Fruit fly (Drosophila melanogaster) whole organism, embryonic: ENCODE measurements around the gene CG34301.
A peak's percentile ranks its signal among the peaks of the same experiment; 100 is the strongest.

Source experiments
- ATbp ChIP-seq: fragments of 200-800 bp; sonication (Bioruptor generic); optimal IDR thresholded peaks from 2 replicates; lab custom pipeline; 2017; ENCODE audit warnings: missing biosample characterization, mild to moderate bottlenecking, missing genetic modification characterization, missing genetic modification reagents
- Blimp-1 ChIP-seq: fragments of 200-800 bp; sonication (Bioruptor generic); optimal IDR thresholded peaks from 3 replicates; lab custom pipeline; 2018; ENCODE audit warnings: missing biosample characterization, missing genetic modification characterization, mild to moderate bottlenecking, moderate library complexity, missing genetic modification reagents
- CG10543 ChIP-seq: fragments of 200-800 bp; sonication (Bioruptor generic); optimal IDR thresholded peaks from 3 replicates; lab custom pipeline; 2017; ENCODE audit warnings: missing biosample characterization, mild to moderate bottlenecking, missing genetic modification characterization, moderate library complexity
- CG12942 ChIP-seq: fragments of 200-800 bp; sonication (Bioruptor generic); optimal IDR thresholded peaks from 3 replicates; lab custom pipeline; 2016; ENCODE audit warnings: missing biosample characterization, missing genetic modification characterization
- CG13894 ChIP-seq: fragments of 200-800 bp; sonication (Bioruptor generic); optimal IDR thresholded peaks from 3 replicates; lab custom pipeline; 2018; ENCODE audit warnings: missing biosample characterization, mild to moderate bottlenecking, missing genetic modification characterization, moderate library complexity
- CG14050 ChIP-seq: fragments of 200-800 bp; sonication (Bioruptor generic); IDR thresholded peaks from 3 replicates; pipeline ENCODE4 v1.3.6; 2022; ENCODE audit warnings: missing biosample characterization, missing genetic modification characterization
- CG14860 ChIP-seq: fragments of 200-800 bp; sonication (Bioruptor generic); IDR thresholded peaks from 3 replicates; pipeline ENCODE4 v1.3.6; 2022; ENCODE audit warnings: missing biosample characterization, missing genetic modification characterization; ENCODE audit not compliant: partially characterized antibody
- CG15479 ChIP-seq: fragments of 200-800 bp; sonication (Bioruptor generic); optimal IDR thresholded peaks from 3 replicates; lab custom pipeline; 2019; ENCODE audit warnings: missing biosample characterization, mild to moderate bottlenecking, missing genetic modification characterization, moderate library complexity
- CG1832 ChIP-seq: fragments of 200-800 bp; sonication (Bioruptor generic); optimal IDR thresholded peaks from 2 replicates; lab custom pipeline; 2017; ENCODE audit warnings: missing biosample characterization, mild to moderate bottlenecking, missing genetic modification characterization, inconsistent platforms
- CG31441 ChIP-seq: fragments of 200-800 bp; sonication (Bioruptor generic); IDR thresholded peaks from 2 replicates; pipeline ENCODE4 v1.3.6; 2022; ENCODE audit warnings: missing biosample characterization, missing genetic modification characterization
- CG32772 ChIP-seq: fragments of 200-800 bp; sonication (Bioruptor generic); IDR thresholded peaks from 2 replicates; pipeline ENCODE4 v1.3.6; 2022; ENCODE audit warnings: missing biosample characterization, missing genetic modification characterization
- CG4617 ChIP-seq: fragments of 200-800 bp; sonication (Bioruptor generic); optimal IDR thresholded peaks from 3 replicates; lab custom pipeline; 2016; ENCODE audit warnings: missing biosample characterization, missing genetic modification characterization, borderline replicate concordance
- CG6175 ChIP-seq: fragments of 200-800 bp; sonication (Bioruptor generic); IDR thresholded peaks from 3 replicates; pipeline ENCODE4 v1.3.6; 2022; ENCODE audit warnings: missing biosample characterization, missing genetic modification characterization
- Dll ChIP-seq: fragments of 200-800 bp; sonication (Bioruptor generic); IDR thresholded peaks from 4 replicates; pipeline ENCODE4 v1.3.6; 2022; ENCODE audit warnings: missing biosample characterization, missing genetic modification characterization; ENCODE audit not compliant: partially characterized antibody
- Drgx ChIP-seq: fragments of 200-800 bp; sonication (Bioruptor generic); IDR thresholded peaks from 2 replicates; pipeline ENCODE4 v1.3.6; 2022; ENCODE audit warnings: missing biosample characterization, missing genetic modification characterization
- Fer1 ChIP-seq: fragments of 200-800 bp; sonication (Bioruptor generic); optimal IDR thresholded peaks from 2 replicates; lab custom pipeline; 2017; ENCODE audit warnings: missing biosample characterization, mild to moderate bottlenecking, missing genetic modification characterization
- Gug ChIP-seq: fragments of 200-800 bp; sonication (Bioruptor generic); IDR thresholded peaks from 4 replicates; pipeline ENCODE4 v1.3.6; 2022; ENCODE audit warnings: missing biosample characterization, missing genetic modification characterization
- H2.0 ChIP-seq: fragments of 200-800 bp; sonication (Bioruptor generic); IDR thresholded peaks from 2 replicates; pipeline ENCODE4 v1.3.6; 2022; ENCODE audit warnings: missing biosample characterization, missing genetic modification characterization
- HLH54F ChIP-seq: fragments of 200-800 bp; sonication (Bioruptor generic); optimal IDR thresholded peaks from 3 replicates; lab custom pipeline; 2016; ENCODE audit warnings: missing biosample characterization, missing genetic modification characterization
- Hand ChIP-seq: fragments of 200-800 bp; sonication (Bioruptor generic); optimal IDR thresholded peaks from 2 replicates; lab custom pipeline; 2017; ENCODE audit warnings: mild to moderate bottlenecking, missing biosample characterization, missing genetic modification reagents, missing genetic modification characterization
- Jarid2 ChIP-seq: fragments of 200-800 bp; sonication (Bioruptor generic); optimal IDR thresholded peaks from 3 replicates; lab custom pipeline; 2017; ENCODE audit warnings: mild to moderate bottlenecking, missing biosample characterization, missing genetic modification reagents, missing genetic modification characterization
- Kr ChIP-seq: fragments of 200-800 bp; sonication (Bioruptor generic); optimal IDR thresholded peaks from 2 replicates; lab custom pipeline; 2017; ENCODE audit warnings: missing biosample characterization, mild to moderate bottlenecking, missing genetic modification characterization
- Med ChIP-seq: fragments of 200-800 bp; sonication (Bioruptor generic); peaks from one replicate; lab custom pipeline; 2016; ENCODE audit warnings: missing biosample characterization, missing genetic modification characterization, mild to moderate bottlenecking, inconsistent platforms, moderate library complexity
- NfI ChIP-seq: fragments of 200-800 bp; sonication (Bioruptor generic); optimal IDR thresholded peaks from 3 replicates; lab custom pipeline; 2018; ENCODE audit warnings: missing biosample characterization, mild to moderate bottlenecking, missing genetic modification characterization, moderate library complexity
- Opbp ChIP-seq: fragments of 200-800 bp; sonication (Bioruptor generic); IDR thresholded peaks from 3 replicates; pipeline ENCODE4 v1.3.6; 2022; ENCODE audit warnings: missing biosample characterization, missing genetic modification characterization; ENCODE audit not compliant: partially characterized antibody
- Ptx1 ChIP-seq: fragments of 200-800 bp; sonication (Bioruptor generic); IDR thresholded peaks from 2 replicates; pipeline ENCODE4 v1.3.6; 2022; ENCODE audit warnings: missing biosample characterization, missing genetic modification characterization
- Trl ChIP-seq, 3 experiments: fragments of >200 bp in 2 of 3; fragments of 200-800 bp in 1 of 3; sonication (Bioruptor generic) in 1 of 3; optimal IDR thresholded peaks; 2 replicates in 1 of 3; 3 replicates in 2 of 3; lab custom pipeline; 2016 to 2017; ENCODE audit warnings: missing biosample characterization in 1 of 3, missing genetic modification characterization in 1 of 3
- ara ChIP-seq: fragments of 200-800 bp; sonication (Bioruptor generic); IDR thresholded peaks from 2 replicates; pipeline ENCODE4 v1.3.6; 2022; ENCODE audit warnings: missing biosample characterization, missing genetic modification characterization
- bbx ChIP-seq: fragments of 200-800 bp; sonication (Bioruptor generic); IDR thresholded peaks from 2 replicates; pipeline ENCODE4 v1.3.6; 2022; ENCODE audit warnings: missing biosample characterization, missing genetic modification characterization; ENCODE audit not compliant: partially characterized antibody
- bsh ChIP-seq, 2 experiments: fragments of 200-800 bp; sonication (Bioruptor generic); optimal IDR thresholded peaks; 2 replicates each; lab custom pipeline; 2017 to 2018; ENCODE audit warnings: mild to moderate bottlenecking in 2 of 2, missing biosample characterization in 2 of 2, missing genetic modification characterization in 2 of 2, moderate library complexity in 1 of 2
- chinmo ChIP-seq: fragments of 200-800 bp; sonication (Bioruptor generic); IDR thresholded peaks from 4 replicates; pipeline ENCODE4 v1.3.6; 2022; ENCODE audit warnings: missing biosample characterization, missing genetic modification characterization; ENCODE audit not compliant: partially characterized antibody
- ci ChIP-seq: fragments of 200-800 bp; sonication (Bioruptor generic); IDR thresholded peaks from 3 replicates; pipeline ENCODE4 v1.3.6; 2022; ENCODE audit warnings: missing biosample characterization, missing genetic modification characterization
- corto ChIP-seq: fragments of 200-800 bp; sonication (Bioruptor generic); optimal IDR thresholded peaks from 2 replicates; lab custom pipeline; 2016; ENCODE audit warnings: missing biosample characterization, mild to moderate bottlenecking, missing genetic modification characterization, moderate library complexity
- crol ChIP-seq: fragments of 200-800 bp; sonication (Bioruptor generic); IDR thresholded peaks from 2 replicates; pipeline ENCODE4 v1.3.6; 2022; ENCODE audit warnings: missing biosample characterization, missing genetic modification characterization
- dati ChIP-seq: fragments of 200-800 bp; sonication (Bioruptor generic); IDR thresholded peaks from 2 replicates; pipeline ENCODE4 v1.3.6; 2022; ENCODE audit warnings: missing biosample characterization, missing genetic modification characterization
- hb ChIP-seq: fragments of 200-800 bp; sonication (Bioruptor generic); IDR thresholded peaks from 3 replicates; pipeline ENCODE4 v1.3.6; 2022; ENCODE audit warnings: missing biosample characterization, missing genetic modification characterization; ENCODE audit not compliant: partially characterized antibody
- kni ChIP-seq: fragments of 200-800 bp; sonication (Bioruptor generic); optimal IDR thresholded peaks from 3 replicates; lab custom pipeline; 2017; ENCODE audit warnings: mild to moderate bottlenecking, missing biosample characterization, missing genetic modification reagents, missing genetic modification characterization
- mam ChIP-seq: fragments of 200-800 bp; sonication (Bioruptor generic); optimal IDR thresholded peaks from 3 replicates; lab custom pipeline; 2016; ENCODE audit warnings: missing biosample characterization, missing genetic modification characterization
- nom ChIP-seq: fragments of 200-800 bp; sonication (Bioruptor generic); optimal IDR thresholded peaks from 2 replicates; lab custom pipeline; 2017; ENCODE audit warnings: missing biosample characterization, missing genetic modification characterization, mild to moderate bottlenecking, moderate library complexity, missing genetic modification reagents
- oc ChIP-seq: fragments of 200-800 bp; sonication (Bioruptor generic); optimal IDR thresholded peaks from 2 replicates; lab custom pipeline; 2018; ENCODE audit warnings: missing biosample characterization, mild to moderate bottlenecking, missing genetic modification characterization, moderate library complexity
- salm ChIP-seq: fragments of 200-800 bp; sonication (Bioruptor generic); optimal IDR thresholded peaks from 2 replicates; lab custom pipeline; 2018; ENCODE audit warnings: missing biosample characterization, mild to moderate bottlenecking, missing genetic modification characterization
- sens ChIP-seq: fragments of 200-800 bp; sonication (Bioruptor generic); peaks from one replicate; lab custom pipeline; 2016; ENCODE audit warnings: missing biosample characterization, missing genetic modification characterization
- sqz ChIP-seq: fragments of 200-800 bp; sonication (Bioruptor generic); optimal IDR thresholded peaks from 3 replicates; lab custom pipeline; 2018; ENCODE audit warnings: missing biosample characterization, mild to moderate bottlenecking, missing genetic modification characterization
- tna ChIP-seq: fragments of 200-800 bp; sonication (Bioruptor generic); IDR thresholded peaks from 2 replicates; pipeline ENCODE4 v1.3.6; 2022; ENCODE audit warnings: missing biosample characterization, missing genetic modification characterization; ENCODE audit not compliant: partially characterized antibody
- trem ChIP-seq: fragments of 200-800 bp; optimal IDR thresholded peaks from 3 replicates; lab custom pipeline; 2019; ENCODE audit warnings: missing biosample characterization, mild to moderate bottlenecking, missing genetic modification characterization, moderate library complexity
- vvl ChIP-seq: fragments of 200-800 bp; sonication (Bioruptor generic); IDR thresholded peaks from 2 replicates; pipeline ENCODE4 v1.3.6; 2022; ENCODE audit warnings: missing biosample characterization, missing genetic modification characterization
- yki ChIP-seq: fragments of >200 bp; optimal IDR thresholded peaks from 3 replicates; lab custom pipeline; 2018
- z ChIP-seq: fragments of 200-800 bp; sonication (Bioruptor generic); IDR thresholded peaks from 3 replicates; pipeline ENCODE4 v1.3.6; 2022; ENCODE audit warnings: missing biosample characterization, missing genetic modification characterization

CG34301 gene

dm6 chr3R:8792463-8793175 lies 19.4 kb downstream of the CG34301 start:
- peak; percentile 19; the same call in 1 of the 2 replicates for TF ChIP-seq vvl
- 0 out of 4 replicates have a peak, but pooled peaks have one; percentile 40 for TF ChIP-seq chinmo (GFP tag; lab: Robert Waterston, UW)
- peak; percentile 62 for TF ChIP-seq Med (GFP tag; lab: Kevin White, UChicago)
- TF ChIP-seq ci = 0 out of 3 replicates have a peak, but pooled peaks have one; percentile 24
- peak; percentile 62 for TF ChIP-seq Jarid2 (GFP tag; lab: Kevin White, UChicago)
- no peak for TF ChIP-seq Kr (GFP tag; lab: Kevin White, UChicago)
- TF ChIP-seq sqz (GFP tag; lab: Kevin White, UChicago) = peak; percentile 64
- peak; percentile 50 for TF ChIP-seq kni
- TF ChIP-seq CG13894 = peak; percentile 2
- TF ChIP-seq Gug (GFP tag; lab: Robert Waterston, UW) = no peak
- 0 out of 3 replicates have a peak, but pooled peaks have one; percentile 49 for TF ChIP-seq Opbp (GFP tag; lab: Robert Waterston, UW)
- no peak for TF ChIP-seq mam (GFP tag; lab: Kevin White, UChicago)
- TF ChIP-seq bsh (GFP tag; optimal IDR thresholded peaks at IDR 0.05; lab: Kevin White, UChicago) = peak in 1 of 2 experiments; percentile 84
- peak; percentile 51; the same call in 1 of the 2 replicates for TF ChIP-seq Drgx
- no peak for TF ChIP-seq oc (tag; lab: Kevin White, UChicago)
- TF ChIP-seq CG14860 (GFP tag; lab: Robert Waterston, UW) = 0 out of 3 replicates have a peak, but pooled peaks have one; percentile 37
- no peak for TF ChIP-seq H2.0
- peak; percentile 27 to 80 for TF ChIP-seq Trl (optimal IDR thresholded peaks at IDR 0.05; lab: Kevin White, UChicago)
- TF ChIP-seq Trl (GFP tag; optimal IDR thresholded peaks at IDR 0.05; lab: Kevin White, UChicago) = no peak
- peak; percentile 29 for TF ChIP-seq corto (GFP tag; lab: Kevin White, UChicago)
- TF ChIP-seq Blimp-1 = peak; percentile 87
- TF ChIP-seq CG32772 = peak; percentile 26; the same call in 1 of the 2 replicates
- TF ChIP-seq Ptx1 (GFP tag; lab: Robert Waterston, UW) = no peak
- TF ChIP-seq Dll (GFP tag; lab: Robert Waterston, UW) = 0 out of 4 replicates have a peak, but pooled peaks have one; percentile 27
- TF ChIP-seq bbx (GFP tag; lab: Robert Waterston, UW) = 0 out of 2 replicates have a peak, but pooled peaks have one; percentile 10
- TF ChIP-seq sens (GFP tag; lab: Kevin White, UChicago) = peak; percentile 60
- TF ChIP-seq yki (lab: Kevin White, UChicago) = peak; percentile 36
- TF ChIP-seq CG1832 (GFP tag; lab: Kevin White, UChicago) = peak; percentile 54
- TF ChIP-seq CG31441 = no peak
- TF ChIP-seq CG14050 = no peak
- peak; percentile 89 for TF ChIP-seq z (GFP tag; lab: Robert Waterston, UW)
- no peak for TF ChIP-seq hb (GFP tag; lab: Robert Waterston, UW)
- peak; percentile 37 for TF ChIP-seq CG15479 (GFP tag; lab: Kevin White, UChicago)
- TF ChIP-seq nom (GFP tag; lab: Kevin White, UChicago) = peak; percentile 94

DNA sequence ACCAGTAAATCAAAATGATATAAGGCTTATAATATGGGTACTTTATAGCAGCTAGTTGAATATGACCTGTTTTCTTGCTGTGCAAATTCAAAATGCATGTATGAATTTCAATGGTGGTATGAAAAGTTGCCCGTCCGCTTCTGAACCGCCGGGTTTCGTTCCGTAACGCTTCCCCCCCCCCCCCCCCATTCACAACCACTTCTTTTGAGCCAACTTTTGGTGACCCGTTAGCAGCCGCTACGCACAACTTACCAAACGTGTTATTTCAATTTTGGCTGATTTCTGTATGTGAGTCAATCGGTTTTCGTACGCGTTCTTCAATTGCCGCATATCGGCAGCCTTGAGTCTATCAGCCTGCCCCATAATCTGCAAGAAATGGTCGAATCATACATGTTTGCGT lies 20.5 kb downstream of the CG34301 start:
- TF ChIP-seq crol (GFP tag; lab: Robert Waterston, UW) = peak; percentile 49
- no peak for TF ChIP-seq dati (GFP tag; lab: Robert Waterston, UW)
- no peak for TF ChIP-seq HLH54F (GFP tag; lab: Kevin White, UChicago)
- TF ChIP-seq NfI (GFP tag; lab: Kevin White, UChicago) = no peak
- TF ChIP-seq CG4617 = no peak
- TF ChIP-seq CG10543 = no peak
- no peak for TF ChIP-seq CG12942 (GFP tag; lab: Kevin White, UChicago)
- no peak for TF ChIP-seq trem
- TF ChIP-seq salm (tag; lab: Kevin White, UChicago) = no peak
- peak; percentile 64; the same call in 3 of the 4 replicates for TF ChIP-seq chinmo (GFP tag; lab: Robert Waterston, UW)
- 0 out of 2 replicates have a peak, but pooled peaks have one; percentile 9 for TF ChIP-seq ara (GFP tag; lab: Robert Waterston, UW)
- TF ChIP-seq tna (GFP tag; lab: Robert Waterston, UW) = no peak
- no peak for TF ChIP-seq ATbp (GFP tag; lab: Kevin White, UChicago)
- no peak for TF ChIP-seq Hand (GFP tag; lab: Kevin White, UChicago)
- TF ChIP-seq Fer1 = no peak
- TF ChIP-seq CG6175 (GFP tag; lab: Robert Waterston, UW) = 0 out of 3 replicates have a peak, but pooled peaks have one; percentile 32
